Worm (Caenorhabditis elegans): Measurements from ENCODE around the gene srt-55.

srt-55 gene

ce11 chrIII:10060573-10060972 lies 45.7 kb downstream of the srt-55 start, which contains the start of gene T16G12.13:
Gene T16G12.13 (plus strand): TSS chrIII:10060865.
- TF ChIP-seq nhr-12 (tag; optimal IDR thresholded peaks at IDR 0.05) = no peak
- TF ChIP-seq dpl-1 (GFP tag; optimal IDR thresholded peaks at IDR 0.05) = no peak
- TF ChIP-seq tlp-1 (tag; optimal IDR thresholded peaks at IDR 0.05) = no peak
- no peak for TF ChIP-seq blmp-1 (tag; optimal IDR thresholded peaks at IDR 0.05)
- TF ChIP-seq nhr-28 (tag; optimal IDR thresholded peaks at IDR 0.05) = no peak
- TF ChIP-seq ceh-82 (tag; optimal IDR thresholded peaks at IDR 0.05) = no peak
- TF ChIP-seq nhr-237 (tag; optimal IDR thresholded peaks at IDR 0.05) = no peak
- TF ChIP-seq ets-5 (GFP tag; IDR thresholded peaks at IDR 0.05) = no peak

ce11 chrIII:10059002-10059401 lies 47.3 kb downstream of the srt-55 start, which contains the start of gene T16G12.8:
Gene T16G12.8 (plus strand): TSS chrIII:10059302.
- no peak for TF ChIP-seq aha-1 (tag; optimal IDR thresholded peaks at IDR 0.05)

ce11 chrIII:10057518-10057917 lies 48.8 kb downstream of the srt-55 start, which contains the start of gene T16G12.4:
Gene T16G12.4 (plus strand): TSS chrIII:10057818.
- no peak for TF ChIP-seq aha-1 (tag; optimal IDR thresholded peaks at IDR 0.05)
- TF ChIP-seq lin-14 (GFP tag; optimal IDR thresholded peaks at IDR 0.05) = no peak
- TF ChIP-seq ceh-8 (GFP tag; optimal IDR thresholded peaks at IDR 0.05) = no peak
- no peak for TF ChIP-seq pag-3 (tag; optimal IDR thresholded peaks at IDR 0.05; ENCODE audit: borderline replicate concordance, insufficient read depth)
- TF ChIP-seq fkh-4 (tag; optimal IDR thresholded peaks at IDR 0.05; ENCODE audit: borderline replicate concordance) = no peak
- no peak for TF ChIP-seq ceh-63 (GFP tag; optimal IDR thresholded peaks at IDR 0.05)
- TF ChIP-seq irx-1 (tag; optimal IDR thresholded peaks at IDR 0.05) = no peak
- TF ChIP-seq nhr-47 (tag; optimal IDR thresholded peaks at IDR 0.05) = no peak
- TF ChIP-seq unc-130 (tag; optimal IDR thresholded peaks at IDR 0.05) = no peak

- TF ChIP-seq ceh-88 (GFP tag; IDR thresholded peaks at IDR 0.05) = no peak
- no peak for TF ChIP-seq C34B4.2 (tag; optimal IDR thresholded peaks at IDR 0.05)
Measured at ce11 chrIII:10056033-10056432, 50.3 kb downstream of the srt-55 start, which contains the start of gene T16G12.10. Gene T16G12.10 (minus strand): TSS chrIII:10056133.

Measured in whole organism, L1 larva.